Fruit fly (Drosophila melanogaster) whole organism, wandering third instar larva: ENCODE measurements around the gene CG15594.

Experiments
- Dfd ChIP-seq: fragments of >200 bp; optimal IDR thresholded peaks from 2 replicates; lab custom pipeline; 2017; ENCODE audit warnings: missing biosample characterization, missing genetic modification characterization
- Dif ChIP-seq: fragments of 200-275, 200-300 bp; sonication (Bioruptor generic); optimal IDR thresholded peaks from 2 replicates; lab custom pipeline; 2018; ENCODE audit warnings: missing biosample characterization, missing genetic modification characterization; ENCODE audit not compliant: partially characterized antibody
- HLH106 ChIP-seq: fragments of 200-800 bp; optimal IDR thresholded peaks from 3 replicates; lab custom pipeline; 2019; ENCODE audit warnings: missing biosample characterization, mild to moderate bottlenecking, missing genetic modification characterization, moderate library complexity
- Hnf4 ChIP-seq: fragments of 200-800 bp; sonication (Bioruptor generic); optimal IDR thresholded peaks from 2 replicates; lab custom pipeline; 2016; ENCODE audit warnings: missing biosample characterization, mild to moderate bottlenecking, missing genetic modification characterization
- Hr78 ChIP-seq: fragments of >200 bp; optimal IDR thresholded peaks from 2 replicates; lab custom pipeline; 2017; ENCODE audit warnings: missing biosample characterization, missing genetic modification characterization
- Hr83 ChIP-seq: fragments of 200-300 bp; sonication (Bioruptor generic); optimal IDR thresholded peaks from 2 replicates; lab custom pipeline; 2016; ENCODE audit warnings: missing biosample characterization, mild to moderate bottlenecking, missing genetic modification characterization, moderate library complexity; ENCODE audit not compliant: poor library complexity, severe bottlenecking
- Mio ChIP-seq: sonication (Bioruptor generic); optimal IDR thresholded peaks from 2 replicates; lab custom pipeline; 2016; ENCODE audit warnings: missing biosample characterization, missing genetic modification characterization
- Myc ChIP-seq: fragments of >200 bp; optimal IDR thresholded peaks from 2 replicates; lab custom pipeline; 2017
- N ChIP-seq: fragments of >200 bp; optimal IDR thresholded peaks from 2 replicates; lab custom pipeline; 2018; ENCODE audit warnings: missing biosample characterization, missing external identifiers, missing genetic modification characterization
- Rel ChIP-seq, 2 experiments: fragments of 200-800 bp; sonication (Bioruptor generic) in 1 of 2; optimal IDR thresholded peaks; 2 replicates in 1 of 2; 3 replicates in 1 of 2; lab custom pipeline; 2016 to 2019; ENCODE audit warnings: mild to moderate bottlenecking in 2 of 2, missing biosample characterization in 2 of 2, missing genetic modification characterization in 2 of 2, moderate library complexity in 1 of 2
- Vsx2 ChIP-seq: fragments of 200-300, 225-300 bp; sonication (Bioruptor generic); optimal IDR thresholded peaks from 2 replicates; lab custom pipeline; 2018; ENCODE audit warnings: missing biosample characterization, missing genetic modification characterization; ENCODE audit not compliant: partially characterized antibody
- brk ChIP-seq: fragments of 200-800 bp; sonication (Bioruptor generic); optimal IDR thresholded peaks from 2 replicates; lab custom pipeline; 2016; ENCODE audit warnings: missing biosample characterization, mild to moderate bottlenecking, missing genetic modification characterization
- ey ChIP-seq: fragments of 200-800 bp; sonication (Bioruptor generic); optimal IDR thresholded peaks from 2 replicates; lab custom pipeline; 2016; ENCODE audit warnings: missing biosample characterization, missing genetic modification characterization
- foxo ChIP-seq, 2 experiments: fragments of 200-800 bp; sonication (Bioruptor generic); optimal IDR thresholded peaks; 2 replicates in 1 of 2; 3 replicates in 1 of 2; lab custom pipeline; 2016 to 2017; ENCODE audit warnings: missing biosample characterization in 2 of 2, missing genetic modification characterization in 2 of 2
- fru ChIP-seq: fragments of 200-800 bp; sonication (Bioruptor generic); optimal IDR thresholded peaks from 3 replicates; lab custom pipeline; 2016; ENCODE audit warnings: missing biosample characterization, mild to moderate bottlenecking, missing genetic modification characterization
- h ChIP-seq: fragments of 200-800 bp; sonication (Bioruptor generic); optimal IDR thresholded peaks from 3 replicates; lab custom pipeline; 2016; ENCODE audit warnings: missing biosample characterization, mild to moderate bottlenecking, missing genetic modification characterization
- jim ChIP-seq: fragments of 175-275, 200-325 bp; sonication (Bioruptor generic); optimal IDR thresholded peaks from 2 replicates; lab custom pipeline; 2016; ENCODE audit warnings: missing biosample characterization, mild to moderate bottlenecking, missing genetic modification characterization
- lola ChIP-seq: fragments of >200 bp; optimal IDR thresholded peaks from 2 replicates; lab custom pipeline; 2017; ENCODE audit warnings: missing biosample characterization, missing genetic modification characterization
- pan ChIP-seq: fragments of >200 bp; optimal IDR thresholded peaks from 2 replicates; lab custom pipeline; 2017
- psq ChIP-seq: fragments of 200-800 bp; sonication (Bioruptor generic); optimal IDR thresholded peaks from 3 replicates; lab custom pipeline; 2017; ENCODE audit warnings: missing biosample characterization, mild to moderate bottlenecking, missing genetic modification characterization, moderate library complexity
- rgr ChIP-seq: fragments of 200-800 bp; sonication (Bioruptor generic); optimal IDR thresholded peaks from 3 replicates; lab custom pipeline; 2016; ENCODE audit warnings: missing biosample characterization, mild to moderate bottlenecking, missing genetic modification characterization
- sage ChIP-seq: fragments of 200-800 bp; sonication (Bioruptor generic); optimal IDR thresholded peaks from 2 replicates; lab custom pipeline; 2016; ENCODE audit warnings: missing biosample characterization, mild to moderate bottlenecking, missing genetic modification characterization
- sv ChIP-seq: fragments of 200-800 bp; sonication (Bioruptor generic); optimal IDR thresholded peaks from 3 replicates; lab custom pipeline; 2016; ENCODE audit warnings: missing biosample characterization, missing genetic modification characterization
- tai ChIP-seq: sonication (Bioruptor generic); optimal IDR thresholded peaks from 2 replicates; lab custom pipeline; 2016; ENCODE audit warnings: missing biosample characterization, missing genetic modification characterization
- usp ChIP-seq: fragments of >200 bp; optimal IDR thresholded peaks from 2 replicates; lab custom pipeline; 2017; ENCODE audit warnings: missing biosample characterization, missing genetic modification characterization
- woc ChIP-seq: sonication (Bioruptor generic); optimal IDR thresholded peaks from 2 replicates; lab custom pipeline; 2016; ENCODE audit warnings: missing biosample characterization, mild to moderate bottlenecking, missing genetic modification characterization

Gene CG15594

DNA sequence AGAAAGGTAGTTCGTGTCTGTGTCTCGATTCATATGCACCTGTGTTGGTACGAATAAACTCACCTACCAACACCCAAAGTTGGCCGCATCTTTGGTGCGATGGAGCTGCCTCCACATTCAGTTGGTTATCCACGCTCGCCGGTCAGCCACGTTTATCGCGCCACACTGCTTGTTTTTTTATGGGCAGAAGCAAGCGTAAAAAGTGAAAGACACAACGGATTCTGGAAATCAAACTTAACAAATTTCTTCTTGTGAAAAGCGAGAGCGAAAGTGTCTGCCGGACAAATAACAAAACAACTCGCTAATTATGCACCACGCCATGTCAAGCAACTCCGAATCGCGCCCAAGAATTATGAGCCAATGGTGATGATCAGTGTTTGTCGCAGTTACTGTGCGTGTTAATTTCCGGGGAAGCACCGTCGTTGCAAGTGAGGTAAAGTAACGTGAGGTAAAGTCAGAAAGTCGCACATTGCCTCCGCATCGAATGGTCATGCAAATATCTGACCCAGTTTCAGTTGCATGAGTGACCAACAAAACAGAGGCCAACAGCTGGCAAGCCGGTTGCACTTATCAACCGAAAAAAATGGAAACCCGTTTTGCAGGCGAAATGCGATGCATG, 24.2 kb downstream of the CG15594 start, which contains the start of gene Osi17:
TSS of gene Osi17 (plus strand) at position 132 of the 619 bp plus-strand sequence.
- TF ChIP-seq tai = no peak
- no peak for TF ChIP-seq Vsx2 (GFP tag; lab: Kevin White, UChicago)
- TF ChIP-seq fru (GFP tag; lab: Kevin White, UChicago) = peak; percentile 16
- no peak for TF ChIP-seq brk (GFP tag; lab: Kevin White, UChicago)
- TF ChIP-seq rgr (GFP tag; lab: Kevin White, UChicago) = no peak

DNA sequence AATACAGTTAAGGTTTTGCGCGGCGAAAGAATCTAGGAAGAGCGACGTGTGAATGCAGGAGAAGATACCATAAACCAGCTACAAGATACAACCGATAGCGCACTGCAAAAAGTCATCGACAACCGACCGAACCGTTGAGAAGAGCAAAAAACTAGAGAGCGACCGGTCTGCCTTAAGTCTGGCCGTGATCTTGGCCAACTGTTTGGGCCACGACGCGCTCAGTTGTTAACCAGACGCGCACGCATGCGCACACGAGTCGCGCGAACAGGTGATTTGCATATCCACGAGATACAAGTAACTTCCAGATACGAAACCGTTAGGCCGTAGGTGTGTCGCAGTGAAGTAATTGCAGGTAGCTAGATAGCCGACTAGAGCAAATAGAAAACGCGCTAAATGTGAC, 27.5 kb downstream of the CG15594 start:
- TF ChIP-seq Dif (GFP tag; lab: Kevin White, UChicago) (no peak), HLH106 (tag; lab: Kevin White, UChicago) (no peak), jim (GFP tag; lab: Kevin White, UChicago) (no peak), Dfd (GFP tag; lab: Kevin White, UChicago) (no peak), sage (GFP tag; lab: Kevin White, UChicago) (no peak)

DNA sequence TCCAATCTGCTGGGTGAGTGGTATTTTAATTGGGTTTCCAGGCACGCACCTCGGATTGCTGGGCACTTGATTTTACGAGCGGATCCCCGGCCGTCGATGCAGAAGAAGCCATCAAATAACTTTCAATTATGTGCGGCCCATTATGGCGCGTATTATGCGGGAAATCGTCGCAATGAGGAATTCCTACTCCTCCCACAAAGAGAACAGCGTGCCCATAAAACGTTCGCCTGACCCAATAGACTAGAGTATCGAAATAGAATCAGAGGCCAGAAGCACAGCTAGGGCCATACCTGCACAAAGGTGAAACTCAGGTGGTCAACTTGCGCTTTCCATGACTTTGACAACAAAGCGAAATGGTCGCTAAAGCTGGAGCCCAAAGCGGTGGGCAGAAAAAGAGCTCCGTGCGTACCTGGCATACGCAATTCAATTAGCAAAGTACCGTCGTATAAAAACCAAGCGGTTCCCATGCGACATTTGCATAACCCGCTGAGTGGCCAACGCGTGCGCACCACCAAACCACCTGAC, 42.3 kb downstream of the CG15594 start, which contains the start of gene Osi18:
TSS of gene Osi18 (plus strand) at position 475 of the 525 bp plus-strand sequence.
- TF ChIP-seq Hr83 (GFP tag; lab: Kevin White, UChicago) = no peak
- TF ChIP-seq psq = no peak
- no peak for TF ChIP-seq foxo (GFP tag; optimal IDR thresholded peaks at IDR 0.05; lab: Kevin White, UChicago)
- TF ChIP-seq sage (GFP tag; lab: Kevin White, UChicago) = no peak
- TF ChIP-seq Vsx2 (GFP tag; lab: Kevin White, UChicago) = no peak
- TF ChIP-seq Mio = no peak
- TF ChIP-seq usp (GFP tag; lab: Kevin White, UChicago) = no peak
- TF ChIP-seq sv (GFP tag; lab: Kevin White, UChicago) = no peak

DNA sequence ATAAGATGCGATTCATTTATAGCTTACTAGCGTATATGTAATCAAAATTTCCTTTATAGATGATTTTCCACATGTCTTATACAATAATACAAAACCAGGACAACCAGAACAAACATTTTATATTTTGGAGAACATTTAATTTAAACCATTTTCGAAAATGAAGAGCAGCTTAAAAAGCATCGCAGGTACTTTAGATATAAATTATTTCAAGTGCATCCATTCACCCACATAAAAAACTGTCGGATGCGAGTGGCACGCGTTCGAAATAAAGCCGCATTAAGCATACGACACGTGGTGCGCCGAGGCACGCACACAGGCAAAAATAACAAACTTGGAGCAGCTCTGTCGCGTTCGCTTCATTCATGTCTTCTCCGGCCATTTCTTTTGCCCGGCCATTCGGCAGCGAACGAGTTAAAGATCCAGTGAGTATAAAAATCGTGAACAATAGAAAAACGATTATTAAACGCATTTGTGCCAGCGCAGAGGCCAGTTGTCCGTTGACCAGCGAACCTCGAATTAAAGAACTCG, 47.4 kb downstream of the CG15594 start, which contains the start of gene Osi19:
TSS of gene Osi19 (plus strand) at position 457 of the 528 bp plus-strand sequence.
- no peak for TF ChIP-seq woc
- TF ChIP-seq, all 38 proteins: peak for 0

DNA sequence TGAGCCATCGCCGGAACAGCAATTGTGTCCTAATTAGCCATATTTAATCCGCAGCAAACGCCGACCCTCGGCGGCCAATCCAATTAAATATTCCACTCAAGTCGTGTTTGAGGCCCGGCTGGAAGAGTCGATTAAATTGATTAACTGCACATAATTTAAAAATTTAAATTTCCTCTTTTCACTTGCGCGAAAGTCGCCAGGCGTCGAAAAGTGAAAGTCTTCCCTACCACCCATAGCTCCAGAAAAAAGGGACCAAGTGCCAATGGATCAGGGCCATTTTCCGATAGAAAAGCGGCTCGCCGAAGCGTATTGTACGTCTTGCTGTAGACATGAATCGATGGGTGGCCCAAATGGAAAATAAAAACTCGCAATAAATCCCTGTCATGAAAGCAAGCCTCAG, 49.9 kb downstream of the CG15594 start:
- no peak for TF ChIP-seq usp (GFP tag; lab: Kevin White, UChicago)
- no peak for TF ChIP-seq rgr (GFP tag; lab: Kevin White, UChicago)
- no peak for TF ChIP-seq h (GFP tag; lab: Kevin White, UChicago)
- no peak for TF ChIP-seq pan (lab: Kevin White, UChicago)
- TF ChIP-seq Hr83 (GFP tag; lab: Kevin White, UChicago) = no peak
- TF ChIP-seq jim (GFP tag; lab: Kevin White, UChicago) = no peak
- TF ChIP-seq ey (GFP tag; lab: Kevin White, UChicago) = no peak
- TF ChIP-seq Hr78 (GFP tag; lab: Kevin White, UChicago) = no peak
- no peak for TF ChIP-seq Myc (lab: Kevin White, UChicago)
- no peak for TF ChIP-seq N
- TF ChIP-seq lola (GFP tag; lab: Kevin White, UChicago) = no peak
- no peak for TF ChIP-seq Rel (GFP tag; optimal IDR thresholded peaks at IDR 0.05; lab: Kevin White, UChicago)
- no peak for TF ChIP-seq Rel (tag; optimal IDR thresholded peaks at IDR 0.05; lab: Kevin White, UChicago)
- no peak for TF ChIP-seq fru (GFP tag; lab: Kevin White, UChicago)
- TF ChIP-seq Hnf4 (GFP tag; lab: Kevin White, UChicago) = no peak
